Fruit fly (Drosophila melanogaster) whole organism, embryonic: ENCODE data around the gene Ugt49B2.

Source experiments
- Abd-B ChIP-seq: fragments of 200-800 bp; sonication (Bioruptor generic); optimal IDR thresholded peaks from 2 replicates; lab custom pipeline; 2018; ENCODE audit warnings: missing biosample characterization, mild to moderate bottlenecking, missing genetic modification characterization, moderate library complexity
- Aef1 ChIP-seq: fragments of 200-800 bp; sonication (Bioruptor generic); IDR thresholded peaks from 3 replicates; pipeline ENCODE4 v1.3.6; 2022; ENCODE audit warnings: missing biosample characterization, missing genetic modification characterization
- CG10431 ChIP-seq: fragments of 200-800 bp; sonication (Bioruptor generic); optimal IDR thresholded peaks from 3 replicates; lab custom pipeline; 2018; ENCODE audit warnings: missing biosample characterization, mild to moderate bottlenecking, missing genetic modification characterization
- CG10543 ChIP-seq: fragments of 200-800 bp; sonication (Bioruptor generic); optimal IDR thresholded peaks from 3 replicates; lab custom pipeline; 2017; ENCODE audit warnings: missing biosample characterization, mild to moderate bottlenecking, missing genetic modification characterization, moderate library complexity
- CG11085 ChIP-seq: fragments of 200-800 bp; sonication (Bioruptor generic); IDR thresholded peaks from 2 replicates; pipeline ENCODE4 v1.3.6; 2022; ENCODE audit warnings: missing biosample characterization, missing genetic modification characterization
- CG11695 ChIP-seq: fragments of 200-800 bp; sonication (Bioruptor generic); IDR thresholded peaks from 3 replicates; pipeline ENCODE4 v1.3.6; 2022; ENCODE audit warnings: missing biosample characterization, missing genetic modification characterization
- CG11696 ChIP-seq: fragments of 200-800 bp; sonication (Bioruptor generic); IDR thresholded peaks from 2 replicates; pipeline ENCODE4 v1.3.6; 2022; ENCODE audit warnings: missing biosample characterization, missing genetic modification characterization
- CG13424 ChIP-seq: fragments of 200-800 bp; sonication (Bioruptor generic); optimal IDR thresholded peaks from 2 replicates; lab custom pipeline; 2019; ENCODE audit warnings: missing biosample characterization, mild to moderate bottlenecking, missing genetic modification characterization, moderate library complexity
- CG14014 ChIP-seq: fragments of 200-800 bp; sonication (Bioruptor generic); IDR thresholded peaks from 2 replicates; pipeline ENCODE4 v1.3.6; 2022; ENCODE audit warnings: missing biosample characterization, missing genetic modification characterization
- CG1603 ChIP-seq: fragments of 200-800 bp; sonication (Bioruptor generic); optimal IDR thresholded peaks from 2 replicates; lab custom pipeline; 2019; ENCODE audit warnings: missing biosample characterization, mild to moderate bottlenecking, missing genetic modification characterization, moderate library complexity
- CG16779 ChIP-seq: fragments of 200-800 bp; sonication (Bioruptor generic); IDR thresholded peaks from 2 replicates; pipeline ENCODE4 v1.3.6; 2022; ENCODE audit warnings: missing biosample characterization, missing genetic modification characterization
- CG16863 ChIP-seq: fragments of 200-800 bp; sonication (Bioruptor generic); optimal IDR thresholded peaks from 3 replicates; lab custom pipeline; 2016; ENCODE audit warnings: missing biosample characterization, missing genetic modification characterization
- CG17802 ChIP-seq: fragments of 200-800 bp; sonication (Bioruptor generic); optimal IDR thresholded peaks from 2 replicates; lab custom pipeline; 2018; ENCODE audit warnings: missing biosample characterization, mild to moderate bottlenecking, missing genetic modification characterization, moderate library complexity
- CG2120 ChIP-seq: fragments of 200-800 bp; sonication (Bioruptor generic); optimal IDR thresholded peaks from 3 replicates; lab custom pipeline; 2016; ENCODE audit warnings: missing biosample characterization, missing genetic modification characterization
- CG3407 ChIP-seq: fragments of 200-800 bp; sonication (Bioruptor generic); optimal IDR thresholded peaks from 2 replicates; lab custom pipeline; 2018; ENCODE audit warnings: missing biosample characterization, mild to moderate bottlenecking, missing genetic modification characterization
- CG6683 ChIP-seq: fragments of 200-800 bp; sonication (Bioruptor generic); optimal IDR thresholded peaks from 2 replicates; lab custom pipeline; 2017; ENCODE audit warnings: missing biosample characterization, mild to moderate bottlenecking, missing genetic modification characterization, missing genetic modification reagents
- CG7372 ChIP-seq: fragments of 200-800 bp; sonication (Bioruptor generic); IDR thresholded peaks from 2 replicates; pipeline ENCODE4 v1.3.6; 2022; ENCODE audit warnings: missing biosample characterization, missing genetic modification characterization
- CG7963 ChIP-seq: fragments of 200-800 bp; sonication (Bioruptor generic); IDR thresholded peaks from 3 replicates; pipeline ENCODE4 v1.3.6; 2022; ENCODE audit warnings: missing biosample characterization, missing genetic modification characterization; ENCODE audit not compliant: partially characterized antibody
- CG8944 ChIP-seq: fragments of 200-800 bp; sonication (Bioruptor generic); optimal IDR thresholded peaks from 3 replicates; lab custom pipeline; 2016; ENCODE audit warnings: missing biosample characterization, missing genetic modification characterization
- CG9932 ChIP-seq: fragments of 200-800 bp; sonication (Bioruptor generic); IDR thresholded peaks from 2 replicates; pipeline ENCODE4 v1.3.6; 2022; ENCODE audit warnings: missing biosample characterization, missing genetic modification characterization
- Chrac-16 ChIP-seq: fragments of 200-800 bp; sonication (Bioruptor generic); optimal IDR thresholded peaks from 3 replicates; lab custom pipeline; 2016; ENCODE audit warnings: missing biosample characterization, missing genetic modification characterization
- CkIIα-i1 ChIP-seq: fragments of 200-800 bp; sonication (Bioruptor generic); IDR thresholded peaks from 2 replicates; pipeline ENCODE4 v1.3.6; 2022; ENCODE audit warnings: missing biosample characterization, missing genetic modification characterization
- D ChIP-seq, 2 experiments: fragments of 200-800 bp in 1 of 2; fragments of >200 bp in 1 of 2; sonication (Bioruptor generic) in 1 of 2; optimal IDR thresholded peaks; 2 replicates in 1 of 2; 3 replicates in 1 of 2; lab custom pipeline; 2017; ENCODE audit warnings: mild to moderate bottlenecking in 1 of 2, missing biosample characterization in 1 of 2, missing genetic modification characterization in 1 of 2, missing genetic modification reagents in 1 of 2
- Dad ChIP-seq: fragments of 200-800 bp; sonication (Bioruptor generic); optimal IDR thresholded peaks from 3 replicates; lab custom pipeline; 2016; ENCODE audit warnings: missing biosample characterization, missing genetic modification characterization
- Dref ChIP-seq: fragments of 200-800 bp; sonication (Bioruptor generic); IDR thresholded peaks from 2 replicates; pipeline ENCODE4 v1.3.6; 2022; ENCODE audit warnings: missing biosample characterization, missing genetic modification characterization
- Fer2 ChIP-seq: fragments of 200-800 bp; sonication (Bioruptor generic); optimal IDR thresholded peaks from 2 replicates; lab custom pipeline; 2018; ENCODE audit warnings: missing biosample characterization, mild to moderate bottlenecking, missing genetic modification characterization, moderate library complexity
- HmgZ ChIP-seq: fragments of 200-800 bp; sonication (Bioruptor generic); optimal IDR thresholded peaks from 2 replicates; lab custom pipeline; 2018; ENCODE audit warnings: missing biosample characterization, mild to moderate bottlenecking, missing genetic modification characterization
- Nf-YA ChIP-seq: fragments of 200-800 bp; sonication (Bioruptor generic); IDR thresholded peaks from 2 replicates; pipeline ENCODE4 v1.3.6; 2022; ENCODE audit warnings: missing biosample characterization, missing genetic modification characterization
- Oaz ChIP-seq: fragments of 200-800 bp; sonication (Bioruptor generic); IDR thresholded peaks from 2 replicates; pipeline ENCODE4 v1.3.6; 2022; ENCODE audit warnings: missing biosample characterization, missing genetic modification characterization
- Six4 ChIP-seq: fragments of 200-800 bp; sonication (Bioruptor generic); optimal IDR thresholded peaks from 2 replicates; lab custom pipeline; 2016; ENCODE audit warnings: missing biosample characterization, missing genetic modification characterization
- abd-A ChIP-seq: fragments of 200-800 bp; sonication (Bioruptor generic); optimal IDR thresholded peaks from 3 replicates; lab custom pipeline; 2019; ENCODE audit warnings: missing biosample characterization, mild to moderate bottlenecking, missing genetic modification characterization, moderate library complexity
- ato ChIP-seq: fragments of 200-800 bp; sonication (Bioruptor generic); IDR thresholded peaks from 2 replicates; pipeline ENCODE4 v1.3.6; 2022; ENCODE audit warnings: missing biosample characterization, missing genetic modification characterization; ENCODE audit not compliant: partially characterized antibody
- az2 ChIP-seq: fragments of 200-800 bp; sonication (Bioruptor generic); optimal IDR thresholded peaks from 3 replicates; lab custom pipeline; 2016; ENCODE audit warnings: missing biosample characterization, missing genetic modification characterization
- bbx ChIP-seq: fragments of 200-800 bp; sonication (Bioruptor generic); IDR thresholded peaks from 2 replicates; pipeline ENCODE4 v1.3.6; 2022; ENCODE audit warnings: missing biosample characterization, missing genetic modification characterization; ENCODE audit not compliant: partially characterized antibody
- chm ChIP-seq: fragments of 200-800 bp; sonication (Bioruptor generic); IDR thresholded peaks from 2 replicates; pipeline ENCODE4 v1.3.6; 2022; ENCODE audit warnings: missing biosample characterization, missing genetic modification characterization
- cwo ChIP-seq: fragments of 200-800 bp; sonication (Bioruptor generic); optimal IDR thresholded peaks from 3 replicates; lab custom pipeline; 2017; ENCODE audit warnings: missing biosample characterization, missing genetic modification characterization, mild to moderate bottlenecking, moderate library complexity, missing genetic modification reagents
- disco-r ChIP-seq: fragments of 200-800 bp; sonication (Bioruptor generic); optimal IDR thresholded peaks from 2 replicates; lab custom pipeline; 2016; ENCODE audit warnings: missing biosample characterization, missing genetic modification characterization
- dmrt11E ChIP-seq: fragments of 200-800 bp; sonication (Bioruptor generic); optimal IDR thresholded peaks from 3 replicates; lab custom pipeline; 2018; ENCODE audit warnings: missing biosample characterization, mild to moderate bottlenecking, missing genetic modification characterization, moderate library complexity
- dpn ChIP-seq, 2 experiments: fragments of 200-800 bp; sonication (Bioruptor generic); optimal IDR thresholded peaks; 3 replicates each; lab custom pipeline; 2016; ENCODE audit warnings: missing biosample characterization in 2 of 2, missing genetic modification characterization in 2 of 2
- ham ChIP-seq: fragments of 200-800 bp; sonication (Bioruptor generic); IDR thresholded peaks from 2 replicates; pipeline ENCODE4 v1.3.6; 2022; ENCODE audit warnings: missing biosample characterization, missing genetic modification characterization
- her ChIP-seq: fragments of 200-800 bp; sonication (Bioruptor generic); optimal IDR thresholded peaks from 2 replicates; lab custom pipeline; 2016; ENCODE audit warnings: missing biosample characterization, missing genetic modification characterization
- insv ChIP-seq, 2 experiments: fragments of 200-800 bp; sonication (Bioruptor generic); optimal IDR thresholded peaks; 3 replicates each; lab custom pipeline; 2016 to 2018; ENCODE audit warnings: missing biosample characterization in 2 of 2, missing genetic modification characterization in 2 of 2
- maf-S ChIP-seq: fragments of 200-800 bp; sonication (Bioruptor generic); optimal IDR thresholded peaks from 2 replicates; lab custom pipeline; 2016; ENCODE audit warnings: missing biosample characterization, missing genetic modification characterization
- nom ChIP-seq: fragments of 200-800 bp; sonication (Bioruptor generic); optimal IDR thresholded peaks from 2 replicates; lab custom pipeline; 2017; ENCODE audit warnings: missing biosample characterization, missing genetic modification characterization, mild to moderate bottlenecking, moderate library complexity, missing genetic modification reagents
- onecut ChIP-seq: fragments of 200-800 bp; sonication (Bioruptor generic); IDR thresholded peaks from 2 replicates; pipeline ENCODE4 v1.3.6; 2022; ENCODE audit warnings: missing biosample characterization, missing genetic modification characterization
- repo ChIP-seq: fragments of 200-800 bp; sonication (Bioruptor generic); optimal IDR thresholded peaks from 2 replicates; lab custom pipeline; 2016; ENCODE audit warnings: missing biosample characterization, missing genetic modification characterization
- seq ChIP-seq: fragments of 200-800 bp; sonication (Bioruptor generic); IDR thresholded peaks from 2 replicates; pipeline ENCODE4 v1.3.6; 2022; ENCODE audit warnings: missing biosample characterization, missing genetic modification characterization
- tll ChIP-seq, 2 experiments: fragments of 200-800 bp in 1 of 2; fragments of >200 bp in 1 of 2; sonication (Bioruptor generic) in 1 of 2; optimal IDR thresholded peaks; 2 replicates each; lab custom pipeline; 2017 to 2019; ENCODE audit warnings: missing biosample characterization in 2 of 2, missing genetic modification characterization in 2 of 2, mild to moderate bottlenecking in 1 of 2, moderate library complexity in 1 of 2
- wek ChIP-seq: fragments of 200-800 bp; sonication (Bioruptor generic); optimal IDR thresholded peaks from 3 replicates; lab custom pipeline; 2018; ENCODE audit warnings: missing biosample characterization, mild to moderate bottlenecking, missing genetic modification characterization, moderate library complexity
- zfh2 ChIP-seq: fragments of 200-800 bp; sonication (Bioruptor generic); optimal IDR thresholded peaks from 2 replicates; lab custom pipeline; 2016; ENCODE audit warnings: missing biosample characterization, missing genetic modification characterization

Gene Ugt49B2

DNA sequence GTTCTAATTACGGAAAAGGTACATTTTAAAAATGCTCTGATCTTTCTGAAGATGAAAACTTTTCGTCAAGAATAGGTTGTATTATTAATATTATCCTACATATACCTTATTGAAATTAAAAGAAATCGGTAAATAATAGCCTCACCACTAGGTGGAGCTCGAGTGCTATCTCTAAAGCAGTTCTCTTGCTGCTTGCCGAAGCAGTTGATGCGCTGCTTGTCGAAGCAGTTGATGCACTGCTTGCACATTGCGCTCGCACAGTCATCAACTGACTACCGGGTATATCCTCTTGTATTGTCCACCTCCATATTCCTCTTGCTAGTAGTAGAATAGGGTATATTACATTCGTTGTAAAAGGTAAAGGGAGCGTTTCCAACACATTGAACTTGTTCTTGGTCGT is 8.8 kb upstream of the Ugt49B2 start (continued):
- TF ChIP-seq CG7963 (GFP tag; lab: Robert Waterston, UW), result no peak
- TF ChIP-seq CG11695 (GFP tag; lab: Robert Waterston, UW), result no peak
- peak; percentile 42; the same call in 1 of the 2 replicates for TF ChIP-seq ato (GFP tag; lab: Robert Waterston, UW)
- TF ChIP-seq ham, result no peak
- TF ChIP-seq Dref, result peak; percentile 39
- no peak for TF ChIP-seq CG16779 (GFP tag; lab: Robert Waterston, UW)
- no peak for TF ChIP-seq Fer2 (tag; lab: Kevin White, UChicago)
- TF ChIP-seq D (optimal IDR thresholded peaks at IDR 0.05; lab: Kevin White, UChicago), result no peak
- no peak for TF ChIP-seq D (GFP tag; optimal IDR thresholded peaks at IDR 0.05; lab: Kevin White, UChicago)
- TF ChIP-seq Nf-YA, result no peak
- TF ChIP-seq tll (GFP tag; optimal IDR thresholded peaks at IDR 0.05; lab: Kevin White, UChicago), result no peak
- TF ChIP-seq CG17802 (tag; lab: Kevin White, UChicago), result no peak
- no peak; the same call in 1 of the 2 replicates for TF ChIP-seq CG14014 (GFP tag; lab: Robert Waterston, UW)
- no peak for TF ChIP-seq Oaz (GFP tag; lab: Robert Waterston, UW)
- no peak for TF ChIP-seq HmgZ (tag; lab: Kevin White, UChicago)
- TF ChIP-seq abd-A (tag; lab: Kevin White, UChicago), result no peak
- no peak for TF ChIP-seq CG3407 (GFP tag; lab: Kevin White, UChicago)
- TF ChIP-seq maf-S (GFP tag; lab: Kevin White, UChicago), result peak; percentile 3
- TF ChIP-seq Dad, result peak; percentile 17
- no peak for TF ChIP-seq CG11696
- no peak for TF ChIP-seq chm (GFP tag; lab: Robert Waterston, UW)
- no peak for TF ChIP-seq CkIIα-i1 (GFP tag; lab: Robert Waterston, UW)
- peak in 1 of 2 experiments; percentile 33 for TF ChIP-seq dpn (GFP tag; optimal IDR thresholded peaks at IDR 0.05; lab: Kevin White, UChicago)
- peak; percentile 50 for TF ChIP-seq CG9932 (GFP tag; lab: Robert Waterston, UW)
- no peak for TF ChIP-seq zfh2 (GFP tag; lab: Kevin White, UChicago)
- TF ChIP-seq seq, result no peak
- TF ChIP-seq wek, result no peak
- TF ChIP-seq CG11085, result peak; percentile 48; the same call in 1 of the 2 replicates
- TF ChIP-seq Abd-B (GFP tag; lab: Kevin White, UChicago), result peak; percentile 22
- no peak for TF ChIP-seq nom (GFP tag; lab: Kevin White, UChicago)
- peak; percentile 64 for TF ChIP-seq bbx
- TF ChIP-seq az2 (GFP tag; lab: Kevin White, UChicago), result no peak
- no peak for TF ChIP-seq CG13424 (tag; lab: Kevin White, UChicago)
- TF ChIP-seq insv (GFP tag; optimal IDR thresholded peaks at IDR 0.05; lab: Kevin White, UChicago), result no peak
- TF ChIP-seq onecut (GFP tag; lab: Robert Waterston, UW), result peak; percentile 33; the same call in 1 of the 2 replicates
- TF ChIP-seq CG7372 (GFP tag; lab: Robert Waterston, UW), result peak; percentile 45
- peak; percentile 44 for TF ChIP-seq Aef1 (GFP tag; lab: Robert Waterston, UW)
- no peak for TF ChIP-seq disco-r (GFP tag; lab: Kevin White, UChicago)
- no peak for TF ChIP-seq repo (GFP tag; lab: Kevin White, UChicago)
- TF ChIP-seq CG1603 (tag; lab: Kevin White, UChicago), result peak; percentile 43
- no peak for TF ChIP-seq CG10543 (GFP tag; lab: Kevin White, UChicago)
- peak; percentile 7 for TF ChIP-seq Chrac-16 (GFP tag; lab: Kevin White, UChicago)
- TF ChIP-seq CG6683 (GFP tag; lab: Kevin White, UChicago), result no peak
- peak; percentile 24 for TF ChIP-seq CG8944
- TF ChIP-seq cwo (GFP tag; lab: Kevin White, UChicago), result no peak
- TF ChIP-seq CG10431 (GFP tag; lab: Kevin White, UChicago), result no peak
- no peak for TF ChIP-seq her (GFP tag; lab: Kevin White, UChicago)
- no peak for TF ChIP-seq dmrt11E (tag; lab: Kevin White, UChicago)
- TF ChIP-seq CG2120 (GFP tag; lab: Kevin White, UChicago), result no peak
- no peak for TF ChIP-seq Six4 (GFP tag; lab: Kevin White, UChicago)
- no peak for TF ChIP-seq CG16863 (GFP tag; lab: Kevin White, UChicago)
